Fruit fly (Drosophila melanogaster) whole organism, wandering third instar larva: ENCODE data around the gene Ucp4A.

ENCODE experiments used
- Abd-B ChIP-seq: fragments of >200 bp; optimal IDR thresholded peaks from 2 replicates; lab custom pipeline; 2017; ENCODE audit warnings: missing biosample characterization, missing genetic modification characterization
- Dfd ChIP-seq: fragments of >200 bp; optimal IDR thresholded peaks from 2 replicates; lab custom pipeline; 2017; ENCODE audit warnings: missing biosample characterization, missing genetic modification characterization
- HLH106 ChIP-seq: fragments of 200-800 bp; optimal IDR thresholded peaks from 3 replicates; lab custom pipeline; 2019; ENCODE audit warnings: missing biosample characterization, mild to moderate bottlenecking, missing genetic modification characterization, moderate library complexity
- Mio ChIP-seq: sonication (Bioruptor generic); optimal IDR thresholded peaks from 2 replicates; lab custom pipeline; 2016; ENCODE audit warnings: missing biosample characterization, missing genetic modification characterization
- Myc ChIP-seq: fragments of >200 bp; optimal IDR thresholded peaks from 2 replicates; lab custom pipeline; 2017
- OdsH ChIP-seq: fragments of 200-800 bp; sonication (Bioruptor generic); optimal IDR thresholded peaks from 2 replicates; lab custom pipeline; 2016; ENCODE audit warnings: missing biosample characterization, mild to moderate bottlenecking, missing genetic modification characterization
- br ChIP-seq: fragments of 200-800 bp; sonication (Bioruptor generic); optimal IDR thresholded peaks from 2 replicates; lab custom pipeline; 2016; ENCODE audit warnings: missing biosample characterization, missing genetic modification characterization
- foxo ChIP-seq, 2 experiments: fragments of 200-800 bp; sonication (Bioruptor generic); optimal IDR thresholded peaks; 2 replicates in 1 of 2; 3 replicates in 1 of 2; lab custom pipeline; 2016 to 2017; ENCODE audit warnings: missing biosample characterization in 2 of 2, missing genetic modification characterization in 2 of 2
- usp ChIP-seq: fragments of >200 bp; optimal IDR thresholded peaks from 2 replicates; lab custom pipeline; 2017; ENCODE audit warnings: missing biosample characterization, missing genetic modification characterization

DNA sequence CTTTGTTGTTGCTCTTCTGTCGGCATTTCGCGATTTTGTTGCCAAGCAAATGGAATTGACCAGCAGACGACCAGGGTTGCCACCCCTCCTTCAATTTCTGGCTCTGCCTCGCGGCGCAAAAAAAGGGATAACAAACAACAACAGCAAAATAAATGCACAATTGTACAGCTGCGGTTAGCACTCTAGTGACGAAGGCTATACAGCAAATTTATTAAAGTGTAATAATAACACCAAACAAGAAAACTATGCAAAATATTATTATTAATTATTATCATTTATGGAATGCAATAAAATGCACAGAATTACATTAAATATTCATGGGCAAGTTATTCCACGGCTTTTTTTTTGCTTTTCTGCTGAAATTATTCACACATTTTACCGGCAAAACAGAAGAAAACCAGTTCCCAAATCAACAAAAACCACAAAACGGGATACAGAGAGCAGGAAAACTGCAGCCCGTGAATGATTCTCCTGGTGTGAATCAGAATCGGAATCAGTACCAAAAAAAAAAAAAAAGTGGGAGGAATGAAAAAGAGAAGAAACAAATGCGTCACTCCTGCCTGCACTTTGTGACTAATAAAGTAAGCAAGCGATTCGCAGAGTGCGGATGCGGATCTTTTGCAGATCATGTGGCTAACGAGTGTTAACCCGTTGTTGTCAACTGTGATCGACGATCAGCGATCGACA is 34.6 kb downstream of the Ucp4A start:
- no peak for TF ChIP-seq Abd-B
- TF ChIP-seq Dfd (GFP tag; lab: Kevin White, UChicago): no peak
- TF ChIP-seq Mio: no peak
- peak in 1 of 2 experiments; percentile 62 for TF ChIP-seq foxo (GFP tag; optimal IDR thresholded peaks at IDR 0.05; lab: Kevin White, UChicago)
- no peak for TF ChIP-seq Myc (lab: Kevin White, UChicago)
- TF ChIP-seq OdsH (GFP tag; lab: Kevin White, UChicago): peak; percentile 21
- no peak for TF ChIP-seq usp (GFP tag; lab: Kevin White, UChicago)
- TF ChIP-seq br (GFP tag; lab: Kevin White, UChicago): peak; percentile 33
- TF ChIP-seq HLH106 (tag; lab: Kevin White, UChicago): peak; percentile 62
